Worm (Caenorhabditis elegans) whole organism, young adult: ENCODE results near the gene col-90.
A peak's percentile ranks its signal among the peaks of the same experiment; 100 is the strongest.

Experiments
- B0019.2 ChIP-seq: fragments of 200-800 bp; sonication (Bioruptor generic); conservative IDR thresholded peaks from 2 replicates; pipeline ENCODE4 v1.3.6; 2022; ENCODE audit warnings: missing genetic modification reagents, missing genetic modification characterization, missing compliant biosample characterization
- B0261.1 ChIP-seq: sonication (generic microtip); optimal IDR thresholded peaks from 2 replicates; lab custom pipeline; 2016; ENCODE audit warnings: mild to moderate bottlenecking, missing genetic modification characterization, moderate library complexity, missing compliant biosample characterization
- B0336.3 ChIP-seq: fragments of 200-800 bp; sonication (Bioruptor generic); IDR thresholded peaks from 2 replicates; pipeline ENCODE4 v1.3.6; 2022; ENCODE audit warnings: missing genetic modification characterization, missing compliant biosample characterization
- D2030.7 ChIP-seq: fragments of 200-800 bp; sonication (Bioruptor generic); IDR thresholded peaks from 2 replicates; pipeline ENCODE4 v1.3.6; 2022; ENCODE audit warnings: missing genetic modification reagents, missing genetic modification characterization, missing compliant biosample characterization
- F33H1.4 ChIP-seq: fragments of 200-800 bp; sonication (Bioruptor generic); IDR thresholded peaks from 2 replicates; pipeline ENCODE4 v1.3.6; 2022; ENCODE audit warnings: missing genetic modification reagents, missing genetic modification characterization, missing compliant biosample characterization
- F52B5.7 ChIP-seq: sonication (generic microtip); optimal IDR thresholded peaks from 2 replicates; lab custom pipeline; 2016; ENCODE audit warnings: mild to moderate bottlenecking, missing genetic modification characterization, missing compliant biosample characterization
- K11D2.4 ChIP-seq: fragments of 200-800 bp; sonication (Bioruptor generic); IDR thresholded peaks from 2 replicates; pipeline ENCODE4 v1.3.6; 2022; ENCODE audit warnings: missing genetic modification reagents, missing genetic modification characterization, missing compliant biosample characterization
- Y53F4B.3 ChIP-seq: fragments of 200-800 bp; sonication (Bioruptor generic); IDR thresholded peaks from 2 replicates; pipeline ENCODE4 v1.3.6; 2022; ENCODE audit warnings: missing genetic modification reagents, missing genetic modification characterization, missing compliant biosample characterization
- Y95B8A.8 ChIP-seq: fragments of 200-800 bp; sonication (Bioruptor generic); IDR thresholded peaks from 2 replicates; pipeline ENCODE4 v1.3.6; 2022; ENCODE audit warnings: missing genetic modification reagents, missing genetic modification characterization, missing compliant biosample characterization
- aptf-3 ChIP-seq: fragments of 200-800 bp; sonication (Bioruptor generic); IDR thresholded peaks from 2 replicates; pipeline ENCODE4 v1.3.6; 2022; ENCODE audit warnings: missing genetic modification characterization, missing compliant biosample characterization
- atf-7 ChIP-seq: sonication (generic microtip); optimal IDR thresholded peaks from 2 replicates; lab custom pipeline; 2017; ENCODE audit warnings: mild to moderate bottlenecking, missing genetic modification characterization, missing compliant biosample characterization
- athp-1 ChIP-seq: sonication (generic microtip); optimal IDR thresholded peaks from 2 replicates; lab custom pipeline; 2017; ENCODE audit warnings: mild to moderate bottlenecking, missing genetic modification characterization, missing compliant biosample characterization
- attf-5 ChIP-seq: fragments of 200-800 bp; sonication (Bioruptor generic); optimal IDR thresholded peaks from 2 replicates; lab custom pipeline; 2018; ENCODE audit warnings: mild to moderate bottlenecking, missing genetic modification characterization, missing compliant biosample characterization
- attf-6 ChIP-seq: fragments of 200-800 bp; sonication (Bioruptor generic); IDR thresholded peaks from 2 replicates; pipeline ENCODE4 v1.3.6; 2022; ENCODE audit warnings: missing genetic modification reagents, missing genetic modification characterization, missing compliant biosample characterization
- bed-1 ChIP-seq: fragments of 200-800 bp; sonication (Bioruptor generic); IDR thresholded peaks from 2 replicates; pipeline ENCODE4 v1.3.6; 2022; ENCODE audit warnings: missing genetic modification reagents, missing genetic modification characterization, missing compliant biosample characterization
- cebp-1 ChIP-seq, 2 experiments: fragments of 200-800 bp in 1 of 2; sonication (Bioruptor generic) in 1 of 2; sonication (generic microtip) in 1 of 2; IDR thresholded peaks in 1 of 2; optimal IDR thresholded peaks in 1 of 2; 2 replicates each; pipeline versions ENCODE4 v1.3.6 to Lab custom; 2017 to 2022; ENCODE audit warnings: missing compliant biosample characterization in 2 of 2, missing genetic modification characterization in 2 of 2, mild to moderate bottlenecking in 1 of 2, missing genetic modification reagents in 1 of 2, moderate library complexity in 1 of 2
- ceh-58 ChIP-seq: fragments of 200-800 bp; sonication (Bioruptor generic); IDR thresholded peaks from 2 replicates; pipeline ENCODE4 v1.3.6; 2022; ENCODE audit warnings: missing genetic modification characterization, missing compliant biosample characterization
- dpff-1 ChIP-seq: sonication (generic microtip); optimal IDR thresholded peaks from 2 replicates; lab custom pipeline; 2017; ENCODE audit warnings: mild to moderate bottlenecking, missing genetic modification characterization, missing compliant biosample characterization
- dpl-1 ChIP-seq: fragments of 150-350 bp; optimal IDR thresholded peaks from 2 replicates; lab custom pipeline; 2014; ENCODE audit warnings: missing biosample characterization, missing genetic modification reagents, missing genetic modification characterization
- ets-4 ChIP-seq: fragments of 200-800 bp; sonication (Bioruptor generic); optimal IDR thresholded peaks from 2 replicates; lab custom pipeline; 2018; ENCODE audit warnings: mild to moderate bottlenecking, missing genetic modification characterization, missing compliant biosample characterization
- gei-17 ChIP-seq: fragments of 200-800 bp; sonication (Bioruptor generic); optimal IDR thresholded peaks from 2 replicates; lab custom pipeline; 2018; ENCODE audit warnings: mild to moderate bottlenecking, missing genetic modification characterization, missing compliant biosample characterization
- him-1 ChIP-seq: sonication (generic microtip); optimal IDR thresholded peaks from 2 replicates; lab custom pipeline; 2016; ENCODE audit warnings: missing genotype, missing genetic modification reagents, missing genetic modification characterization, missing compliant biosample characterization
- hlh-26 ChIP-seq: fragments of 200-800 bp; sonication (Bioruptor generic); conservative IDR thresholded peaks from 2 replicates; pipeline ENCODE4 v1.3.6; 2022; ENCODE audit warnings: missing genetic modification reagents, missing genetic modification characterization, missing compliant biosample characterization
- hmg-1.2 ChIP-seq: fragments of 200-800 bp; sonication (Bioruptor generic); IDR thresholded peaks from 2 replicates; pipeline ENCODE4 v1.3.6; 2022; ENCODE audit warnings: missing genetic modification reagents, missing genetic modification characterization, missing compliant biosample characterization
- hrde-1 ChIP-seq: sonication (generic microtip); optimal IDR thresholded peaks from 2 replicates; lab custom pipeline; 2016; ENCODE audit warnings: missing genetic modification characterization, mild to moderate bottlenecking, missing compliant biosample characterization, moderate library complexity, missing genotype, missing genetic modification reagents, borderline replicate concordance
- lag-1 ChIP-seq: fragments of 200-800 bp; sonication (Bioruptor generic); IDR thresholded peaks from 2 replicates; pipeline ENCODE4 v1.3.6; 2022; ENCODE audit warnings: missing genetic modification reagents, missing genetic modification characterization, missing compliant biosample characterization
- lin-54 ChIP-seq: fragments of 200-800 bp; sonication (Bioruptor generic); optimal IDR thresholded peaks from 2 replicates; lab custom pipeline; 2018; ENCODE audit warnings: mild to moderate bottlenecking, missing genetic modification characterization, missing compliant biosample characterization
- lsl-1 ChIP-seq: fragments of 200-800 bp; sonication (Bioruptor generic); optimal IDR thresholded peaks from 2 replicates; lab custom pipeline; 2018; ENCODE audit warnings: mild to moderate bottlenecking, missing genetic modification characterization, moderate library complexity, missing compliant biosample characterization
- madf-6 ChIP-seq: fragments of 200-800 bp; sonication (Bioruptor generic); IDR thresholded peaks from 2 replicates; pipeline ENCODE4 v1.3.6; 2022; ENCODE audit warnings: missing genetic modification reagents, missing genetic modification characterization, missing compliant biosample characterization
- mcd-1 ChIP-seq: fragments of 200-800 bp; sonication (Bioruptor generic); IDR thresholded peaks from 2 replicates; pipeline ENCODE4 v1.3.6; 2022; ENCODE audit warnings: missing genetic modification reagents, missing genetic modification characterization, missing compliant biosample characterization
- nfya-2 ChIP-seq: fragments of 200-800 bp; sonication (Bioruptor generic); IDR thresholded peaks from 2 replicates; pipeline ENCODE4 v1.3.6; 2022; ENCODE audit warnings: missing genetic modification reagents, missing genetic modification characterization, missing compliant biosample characterization
- nfyb-1 ChIP-seq: fragments of 200-800 bp; sonication (Bioruptor generic); IDR thresholded peaks from 2 replicates; pipeline ENCODE4 v1.3.6; 2022; ENCODE audit warnings: missing genetic modification reagents, missing genetic modification characterization, missing compliant biosample characterization
- nhr-80 ChIP-seq: sonication (generic microtip); optimal IDR thresholded peaks from 2 replicates; lab custom pipeline; 2016; ENCODE audit warnings: missing genetic modification characterization, missing compliant biosample characterization
- pha-4 ChIP-seq: fragments of 150-350 bp; sonication (generic microtip); optimal IDR thresholded peaks from 2 replicates; lab custom pipeline; 2014; ENCODE audit warnings: missing biosample characterization, missing genetic modification reagents, missing genetic modification characterization
- repo-1 ChIP-seq: sonication (generic microtip); optimal IDR thresholded peaks from 2 replicates; lab custom pipeline; 2017; ENCODE audit warnings: mild to moderate bottlenecking, missing genetic modification characterization, missing compliant biosample characterization
- snpc-1.1 ChIP-seq: sonication (generic microtip); optimal IDR thresholded peaks from 2 replicates; lab custom pipeline; 2017; ENCODE audit warnings: missing genetic modification characterization, mild to moderate bottlenecking, missing compliant biosample characterization, antibody characterized with exemption, moderate library complexity, missing genotype, missing genetic modification reagents; ENCODE audit not compliant: insufficient read depth
- snpc-4 ChIP-seq, 5 experiments: fragments of 150-350 bp in 1 of 5; sonication (generic microtip) in 4 of 5; optimal IDR thresholded peaks; 2 replicates each; lab custom pipeline; 2014 to 2018; ENCODE audit warnings: missing genetic modification characterization in 5 of 5, missing biosample characterization in 3 of 5, antibody characterized with exemption in 2 of 5, mild to moderate bottlenecking in 2 of 5, missing compliant biosample characterization in 2 of 5, missing genotype in 2 of 5, moderate library complexity in 2 of 5, missing genetic modification reagents in 1 of 5
- tbp1 ChIP-seq: fragments of 200-800 bp; sonication (Bioruptor generic); optimal IDR thresholded peaks from 2 replicates; lab custom pipeline; 2018; ENCODE audit warnings: mild to moderate bottlenecking, missing genetic modification characterization, missing compliant biosample characterization
- tlf-1 ChIP-seq: fragments of 200-800 bp; sonication (Bioruptor generic); optimal IDR thresholded peaks from 2 replicates; lab custom pipeline; 2018; ENCODE audit warnings: mild to moderate bottlenecking, missing genetic modification characterization, missing compliant biosample characterization
- unc-130 ChIP-seq: sonication (generic microtip); optimal IDR thresholded peaks from 2 replicates; lab custom pipeline; 2016; ENCODE audit warnings: missing genetic modification reagents, missing genetic modification characterization, missing compliant biosample characterization
- unc-62 ChIP-seq: fragments of 150-350 bp; optimal IDR thresholded peaks from 2 replicates; lab custom pipeline; 2014; ENCODE audit warnings: missing biosample characterization, missing genetic modification reagents, missing genetic modification characterization
- zim-3 ChIP-seq: sonication (generic microtip); optimal IDR thresholded peaks from 2 replicates; lab custom pipeline; 2017; ENCODE audit warnings: mild to moderate bottlenecking, missing genetic modification characterization, moderate library complexity, missing compliant biosample characterization
- ztf-25 ChIP-seq: fragments of 200-800 bp; sonication (Bioruptor generic); IDR thresholded peaks from 2 replicates; pipeline ENCODE4 v1.3.6; 2022; ENCODE audit warnings: missing genetic modification reagents, missing genetic modification characterization, missing compliant biosample characterization

col-90 gene

DNA sequence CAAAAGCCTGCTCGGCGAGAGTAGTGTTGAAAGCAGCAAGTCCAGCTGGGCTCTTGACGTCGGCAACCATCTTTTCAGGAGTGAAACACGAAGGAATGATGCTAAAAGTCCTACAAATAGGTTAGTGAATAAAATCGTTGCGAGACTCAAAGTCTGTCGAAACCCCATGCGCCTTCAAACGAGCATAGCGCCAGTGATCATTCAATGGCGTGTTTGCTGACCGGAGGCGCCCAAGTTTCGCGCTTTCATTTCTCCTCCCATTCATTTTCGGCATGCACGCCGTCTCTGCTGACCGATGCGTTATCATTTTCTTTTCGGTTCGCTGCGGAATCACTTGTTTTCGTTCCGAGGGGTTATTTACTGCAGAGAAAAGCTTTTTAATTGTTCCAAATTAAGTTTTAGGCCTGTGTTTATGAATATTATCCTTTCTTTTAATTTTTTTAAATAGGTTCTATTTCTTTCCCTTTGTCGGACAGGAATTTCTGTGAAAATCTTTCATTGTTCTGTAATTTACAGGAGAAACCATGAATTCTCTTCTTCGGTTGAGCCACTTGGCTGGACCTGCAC lies 24.6 kb downstream of the col-90 start, which contains the start of the genes eef-1B.1 and aco-2 (continued):
- TF ChIP-seq athp-1 (tag; lab: Kevin White, UChicago) (peak; percentile 3), madf-6 (GFP tag; lab: Robert Waterston, UW) (peak; percentile 84), dpl-1 (GFP tag; lab: Kevin White, UChicago) (peak; percentile 68), B0336.3 (GFP tag; lab: Robert Waterston, UW) (peak; percentile 70; the same call in 1 of the 2 replicates)

DNA sequence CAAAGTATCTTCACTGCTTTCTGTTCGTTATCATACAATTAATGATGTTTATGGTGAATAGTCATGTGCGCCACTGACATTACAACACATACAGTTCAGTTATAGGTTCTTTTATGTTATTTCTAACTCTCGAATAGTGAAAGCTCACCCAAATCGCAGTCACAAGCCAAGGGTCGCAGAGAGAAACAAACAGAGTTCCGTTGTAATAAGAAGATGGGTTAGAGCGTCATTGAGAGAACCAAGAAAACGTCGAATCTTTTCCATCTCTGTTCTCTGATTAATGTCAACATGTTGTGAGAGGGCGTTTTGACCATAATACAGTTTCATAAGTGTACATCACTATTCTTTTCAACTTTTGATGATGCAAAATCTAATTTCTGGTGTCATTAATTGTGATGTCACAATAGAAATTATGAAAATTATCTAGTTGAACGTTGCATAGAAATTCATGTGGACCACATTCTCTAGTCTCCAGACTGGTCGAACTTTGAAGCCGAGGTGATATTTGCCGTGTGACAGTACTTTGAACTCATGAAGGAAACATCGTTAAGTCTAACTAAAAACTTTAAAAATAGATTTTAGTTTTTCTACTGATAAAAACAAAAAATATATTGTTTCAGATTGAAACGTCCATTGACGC lies 25.4 kb downstream of the col-90 start:
- TF ChIP-seq attf-6 (GFP tag; lab: Robert Waterston, UW), result no peak
- TF ChIP-seq D2030.7, result no peak
- no peak for TF ChIP-seq gei-17
- no peak for TF ChIP-seq F52B5.7 (tag; lab: Kevin White, UChicago)
- TF ChIP-seq B0336.3 (GFP tag; lab: Robert Waterston, UW), result peak; percentile 24; the same call in 1 of the 2 replicates
- peak; percentile 61 for TF ChIP-seq ets-4 (GFP tag; lab: Kevin White, UChicago)
- TF ChIP-seq tbp1, result no peak
- no peak for TF ChIP-seq atf-7 (tag; lab: Kevin White, UChicago)
- TF ChIP-seq B0261.1 (tag; lab: Kevin White, UChicago), result no peak
- no peak for TF ChIP-seq Y53F4B.3 (GFP tag; lab: Robert Waterston, UW)
- peak; percentile 10 for TF ChIP-seq tlf-1 (GFP tag; lab: Kevin White, UChicago)
- TF ChIP-seq attf-5 (GFP tag; lab: Kevin White, UChicago), result peak; percentile 26
- no peak for TF ChIP-seq B0019.2 (GFP tag; lab: Robert Waterston, UW)
- TF ChIP-seq him-1 (tag; lab: Kevin White, UChicago), result no peak
- TF ChIP-seq zim-3 (tag; lab: Kevin White, UChicago), result no peak
- TF ChIP-seq nfya-2 (GFP tag; lab: Robert Waterston, UW), result no peak
- no peak for TF ChIP-seq hmg-1.2 (GFP tag; lab: Robert Waterston, UW)
- TF ChIP-seq nhr-80, result peak; percentile 26
- TF ChIP-seq repo-1 (tag; lab: Kevin White, UChicago), result no peak
- TF ChIP-seq snpc-4 (GFP tag; optimal IDR thresholded peaks at IDR 0.05; lab: Kevin White, UChicago), result no peak
- TF ChIP-seq snpc-4 (tag; optimal IDR thresholded peaks at IDR 0.05; lab: Kevin White, UChicago), result no peak
- no peak for TF ChIP-seq cebp-1 (GFP tag; IDR thresholded peaks at IDR 0.05; lab: Robert Waterston, UW)
- TF ChIP-seq cebp-1 (tag; optimal IDR thresholded peaks at IDR 0.05; lab: Kevin White, UChicago), result peak; percentile 44
- TF ChIP-seq snpc-1.1 (tag; lab: Kevin White, UChicago), result no peak
- TF ChIP-seq lag-1, result no peak
- TF ChIP-seq aptf-3 (GFP tag; lab: Robert Waterston, UW), result no peak
- TF ChIP-seq K11D2.4 (GFP tag; lab: Robert Waterston, UW), result no peak
- TF ChIP-seq lin-54 (GFP tag; lab: Kevin White, UChicago), result no peak
- TF ChIP-seq ceh-58 (GFP tag; lab: Robert Waterston, UW), result no peak
- TF ChIP-seq Y95B8A.8 (GFP tag; lab: Robert Waterston, UW), result no peak
- peak; percentile 15; the same call in 1 of the 2 replicates for TF ChIP-seq mcd-1 (GFP tag; lab: Robert Waterston, UW)
- TF ChIP-seq ztf-25 (GFP tag; lab: Robert Waterston, UW), result no peak
- TF ChIP-seq F33H1.4, result no peak
- TF ChIP-seq unc-130 (GFP tag; lab: Kevin White, UChicago), result no peak
- TF ChIP-seq hlh-26 (GFP tag; lab: Robert Waterston, UW), result no peak
- no peak for TF ChIP-seq bed-1 (GFP tag; lab: Robert Waterston, UW)
- TF ChIP-seq unc-62, result peak; percentile 3
- peak; percentile 40; the same call in 1 of the 2 replicates for TF ChIP-seq nfyb-1 (GFP tag; lab: Robert Waterston, UW)
- no peak for TF ChIP-seq hrde-1 (tag; lab: Kevin White, UChicago)
- TF ChIP-seq pha-4 (tag; lab: Kevin White, UChicago), result peak; percentile 65
- TF ChIP-seq lsl-1 (GFP tag; lab: Kevin White, UChicago), result peak; percentile 6
- TF ChIP-seq dpff-1 (tag; lab: Kevin White, UChicago), result no peak
